Worm (Caenorhabditis elegans) whole organism, late embryonic: ENCODE data around the gene C25E10.13.

Experiments used
- ceh-24 ChIP-seq: sonication (generic microtip); optimal IDR thresholded peaks from 2 replicates; lab custom pipeline; 2016; ENCODE audit warnings: mild to moderate bottlenecking, missing genetic modification characterization, missing compliant biosample characterization
- ceh-9 ChIP-seq: sonication (generic microtip); optimal IDR thresholded peaks from 2 replicates; lab custom pipeline; 2016; ENCODE audit warnings: mild to moderate bottlenecking, missing genetic modification characterization, inconsistent platforms, missing compliant biosample characterization
- fax-1 ChIP-seq: sonication (generic microtip); optimal IDR thresholded peaks from 2 replicates; lab custom pipeline; 2016; ENCODE audit warnings: missing genotype, missing genetic modification characterization, missing compliant biosample characterization
- lin-11 ChIP-seq: fragments of 200-800 bp; sonication (Bioruptor generic); optimal IDR thresholded peaks from 2 replicates; lab custom pipeline; 2018; ENCODE audit warnings: mild to moderate bottlenecking, missing genetic modification characterization, missing compliant biosample characterization
- pat-9 ChIP-seq: fragments of 200-800 bp; sonication (Bioruptor generic); optimal IDR thresholded peaks from 2 replicates; lab custom pipeline; 2018; ENCODE audit warnings: mild to moderate bottlenecking, missing genetic modification characterization, moderate library complexity, missing compliant biosample characterization
- pax-1 ChIP-seq: fragments of 150-350 bp; optimal IDR thresholded peaks from 2 replicates; lab custom pipeline; 2014; ENCODE audit warnings: missing biosample characterization, missing genetic modification characterization
- pha-2 ChIP-seq: sonication (generic microtip); optimal IDR thresholded peaks from 2 replicates; lab custom pipeline; 2017; ENCODE audit warnings: mild to moderate bottlenecking, missing genetic modification characterization, missing compliant biosample characterization
- pros-1 ChIP-seq: fragments of 150-350 bp; optimal IDR thresholded peaks from 2 replicates; lab custom pipeline; 2014; ENCODE audit warnings: missing biosample characterization, missing genetic modification reagents, missing genetic modification characterization

ce11 chrV:9075827-9076226 lies 16.3 kb downstream of the C25E10.13 start:
- TF ChIP-seq pax-1 (tag; lab: Kevin White, UChicago) (no peak), pha-2 (tag; lab: Kevin White, UChicago) (no peak), fax-1 (tag; lab: Kevin White, UChicago) (no peak), pat-9 (tag; lab: Kevin White, UChicago) (no peak), ceh-9 (tag; lab: Kevin White, UChicago) (no peak), ceh-24 (tag; lab: Kevin White, UChicago) (no peak), lin-11 (tag; lab: Kevin White, UChicago) (no peak), pros-1 (tag; lab: Kevin White, UChicago) (no peak)
